Fruit fly (Drosophila melanogaster): ENCODE results near the gene CG3156.

The CG3156 gene

DNA sequence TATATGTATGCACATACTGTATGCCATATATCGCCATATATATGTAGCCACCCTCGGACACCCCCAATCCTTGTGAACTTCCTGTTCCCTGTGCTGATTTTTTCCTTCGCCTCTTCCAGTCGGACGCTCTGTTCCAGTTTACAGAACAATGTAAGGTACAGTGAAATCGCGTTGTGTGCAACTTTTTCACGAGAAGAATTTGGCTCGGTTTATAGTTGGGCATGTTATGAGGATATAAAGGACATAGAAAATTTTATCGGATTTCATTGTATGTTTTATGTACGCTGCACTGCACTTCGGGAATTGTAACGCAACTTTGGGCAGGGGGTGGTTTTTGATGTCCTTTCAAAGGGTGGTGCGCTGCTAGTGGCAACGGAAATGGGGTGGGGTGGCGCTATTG is 36.7 kb downstream of the CG3156 start:
- TF ChIP-seq sv (GFP tag; optimal IDR thresholded peaks at IDR 0.05) (no peak), Sp1 (GFP tag; optimal IDR thresholded peaks at IDR 0.05) (no peak), N (GFP tag; optimal IDR thresholded peaks at IDR 0.05) (no peak), foxo (GFP tag; optimal IDR thresholded peaks at IDR 0.05) (peak in 1 of 2 experiments; percentile 20), rgr (GFP tag; optimal IDR thresholded peaks at IDR 0.05) (no peak), CG32264 (GFP tag; optimal IDR thresholded peaks at IDR 0.05) (no peak), Mio (GFP tag; optimal IDR thresholded peaks at IDR 0.05) (no peak), Abd-B (GFP tag; optimal IDR thresholded peaks at IDR 0.05) (no peak), woc (GFP tag; optimal IDR thresholded peaks at IDR 0.05) (peak; percentile 49), h (GFP tag; optimal IDR thresholded peaks at IDR 0.05) (peak; percentile 12), Rel (GFP tag; optimal IDR thresholded peaks at IDR 0.05) (no peak), Rel (tag; optimal IDR thresholded peaks at IDR 0.05) (no peak), HLH106 (tag; optimal IDR thresholded peaks at IDR 0.05) (peak; percentile 16), ey (GFP tag; optimal IDR thresholded peaks at IDR 0.05) (no peak), Hr78 (GFP tag; optimal IDR thresholded peaks at IDR 0.05) (no peak), Hr83 (GFP tag; optimal IDR thresholded peaks at IDR 0.05; ENCODE audit: poor library complexity, severe bottlenecking) (no peak), fru (GFP tag; optimal IDR thresholded peaks at IDR 0.05) (peak; percentile 2), pan (optimal IDR thresholded peaks at IDR 0.05) (no peak), OdsH (GFP tag; optimal IDR thresholded peaks at IDR 0.05) (no peak)

DNA sequence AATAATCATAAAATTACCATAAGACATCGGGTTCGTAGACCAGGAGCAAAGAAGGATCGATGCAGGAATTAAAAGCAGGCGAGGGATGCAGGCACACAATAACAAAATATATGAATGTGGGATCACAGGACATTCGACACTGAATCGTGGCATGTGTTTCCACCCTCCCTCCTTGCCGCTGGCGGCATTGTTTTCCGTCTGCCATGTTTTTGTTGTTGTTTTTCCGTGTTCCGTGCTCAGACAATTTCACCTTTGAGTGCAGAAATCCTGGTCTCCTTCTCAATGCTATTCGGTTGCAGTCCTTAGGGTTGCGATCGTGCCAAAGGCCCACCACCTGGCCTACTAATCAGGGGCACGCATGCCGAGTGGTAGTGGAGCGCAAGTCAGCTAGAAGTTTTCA is 37.9 kb downstream of the CG3156 start:
- TF ChIP-seq sv (GFP tag; optimal IDR thresholded peaks at IDR 0.05) (no peak), pan (optimal IDR thresholded peaks at IDR 0.05) (no peak), Vsx2 (GFP tag; optimal IDR thresholded peaks at IDR 0.05; ENCODE audit: partially characterized antibody) (no peak), OdsH (GFP tag; optimal IDR thresholded peaks at IDR 0.05) (no peak), rgr (GFP tag; optimal IDR thresholded peaks at IDR 0.05) (no peak), GATAd (GFP tag; optimal IDR thresholded peaks at IDR 0.05) (no peak), woc (GFP tag; optimal IDR thresholded peaks at IDR 0.05) (no peak), Hr83 (GFP tag; optimal IDR thresholded peaks at IDR 0.05; ENCODE audit: poor library complexity, severe bottlenecking) (no peak), h (GFP tag; optimal IDR thresholded peaks at IDR 0.05) (no peak), usp (GFP tag; optimal IDR thresholded peaks at IDR 0.05) (no peak), CG32264 (GFP tag; optimal IDR thresholded peaks at IDR 0.05) (no peak), sage (GFP tag; optimal IDR thresholded peaks at IDR 0.05) (no peak), HLH106 (tag; optimal IDR thresholded peaks at IDR 0.05) (no peak), tai (GFP tag; optimal IDR thresholded peaks at IDR 0.05) (no peak), foxo (GFP tag; optimal IDR thresholded peaks at IDR 0.05) (no peak)

DNA sequence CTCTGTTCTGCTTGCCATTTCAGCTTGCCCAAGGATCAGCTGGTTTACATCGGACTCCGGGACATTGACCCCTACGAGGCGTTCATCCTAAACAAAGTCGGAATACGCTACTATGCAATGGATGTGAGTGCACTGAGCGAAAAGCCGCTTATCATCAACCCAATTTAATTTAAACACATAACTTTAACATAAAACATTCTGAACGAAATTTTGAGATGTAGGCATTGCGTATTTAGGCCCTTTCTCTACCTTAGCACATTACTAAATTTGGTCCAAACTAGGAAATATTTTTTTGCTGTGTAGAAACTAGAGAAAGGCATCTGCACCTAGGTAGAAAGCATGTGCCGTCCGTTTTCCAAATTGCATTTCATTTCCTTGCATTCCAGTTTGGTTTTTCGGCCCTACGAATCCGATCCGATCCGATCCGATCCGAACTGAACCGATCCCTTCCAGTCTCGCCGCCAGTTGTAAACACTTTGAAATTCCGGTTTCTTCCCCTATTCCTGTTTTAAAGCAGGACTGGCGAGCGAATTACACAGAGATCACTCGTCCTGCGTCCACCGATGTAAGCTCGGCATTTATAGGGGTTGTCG is 38.9 kb downstream of the CG3156 start:
- TF ChIP-seq sv (GFP tag; optimal IDR thresholded peaks at IDR 0.05), result peak; percentile 51
- TF ChIP-seq Mio (GFP tag; optimal IDR thresholded peaks at IDR 0.05), result no peak

DNA sequence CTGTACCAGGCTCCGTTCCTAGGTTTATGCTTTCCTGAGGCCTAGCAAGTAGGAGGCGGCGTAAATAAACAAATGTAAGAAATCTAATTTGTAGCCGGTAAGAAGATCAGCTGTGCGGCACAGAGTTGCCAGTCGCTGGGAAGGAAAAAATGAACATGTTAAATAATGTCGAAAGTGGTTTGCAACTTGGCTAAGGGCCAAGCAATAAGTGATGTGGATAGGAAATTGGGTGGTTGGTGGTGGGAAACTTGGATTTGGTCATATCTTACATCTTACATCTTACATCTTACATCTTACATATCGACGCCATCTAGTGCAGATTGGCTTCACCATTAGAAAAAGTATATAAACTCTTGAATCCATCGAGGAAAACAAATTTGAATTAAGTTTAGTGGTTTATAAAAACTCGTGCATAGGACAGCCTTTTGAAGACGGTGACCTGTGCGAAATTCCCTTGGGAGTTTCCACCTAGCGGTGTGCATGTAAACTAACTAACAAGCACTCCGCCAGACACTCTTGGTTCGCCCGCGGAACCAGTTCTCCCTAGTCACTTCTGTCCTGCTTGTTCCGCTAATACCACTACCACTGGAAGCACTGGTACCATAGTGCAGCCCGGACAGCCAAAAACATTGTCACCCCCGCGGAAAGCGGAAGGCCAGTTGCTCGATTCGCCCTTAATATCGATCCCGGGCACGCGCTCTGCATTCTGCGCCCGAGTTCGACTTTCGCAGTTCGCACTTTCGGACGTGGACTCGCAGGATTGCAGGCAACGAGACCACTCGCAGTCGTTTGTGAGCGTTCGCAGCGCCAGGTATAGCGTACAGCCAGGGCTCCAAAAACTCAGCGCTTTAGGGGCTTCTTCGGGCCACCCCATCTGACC is 42.3 kb downstream of the CG3156 start, which contains the start of the genes CG4293 and Appl:
CG4293 (minus strand) TSS at position 568 of the 880 bp plus-strand sequence.
Appl (plus strand) TSS at position 778 of the 880 bp plus-strand sequence.
- TF ChIP-seq Myc (optimal IDR thresholded peaks at IDR 0.05), result peak; percentile 46
- no peak for TF ChIP-seq dmrt93B (GFP tag; optimal IDR thresholded peaks at IDR 0.05)
- TF ChIP-seq Rel (GFP tag; optimal IDR thresholded peaks at IDR 0.05), result no peak
- TF ChIP-seq Rel (tag; optimal IDR thresholded peaks at IDR 0.05), result no peak
- no peak for TF ChIP-seq GATAd (GFP tag; optimal IDR thresholded peaks at IDR 0.05)
- no peak for TF ChIP-seq CrebA (GFP tag; optimal IDR thresholded peaks at IDR 0.05; ENCODE audit: borderline replicate concordance)
- TF ChIP-seq Hnf4 (GFP tag; optimal IDR thresholded peaks at IDR 0.05), result no peak
- no peak for TF ChIP-seq Vsx2 (GFP tag; optimal IDR thresholded peaks at IDR 0.05; ENCODE audit: partially characterized antibody)
- TF ChIP-seq tai (GFP tag; optimal IDR thresholded peaks at IDR 0.05), result no peak
- no peak for TF ChIP-seq h (GFP tag; optimal IDR thresholded peaks at IDR 0.05)
- TF ChIP-seq OdsH (GFP tag; optimal IDR thresholded peaks at IDR 0.05), result no peak
- TF ChIP-seq rgr (GFP tag; optimal IDR thresholded peaks at IDR 0.05), result peak; percentile 6

Data from whole organism, wandering third instar larva.